Fruit fly (Drosophila melanogaster) whole organism, embryonic: ENCODE measurements around the gene Tim9b.

ENCODE experiments used
- Aef1 ChIP-seq: fragments of 200-800 bp; sonication (Bioruptor generic); IDR thresholded peaks from 3 replicates; pipeline ENCODE4 v1.3.6; 2022; ENCODE audit warnings: missing biosample characterization, missing genetic modification characterization
- Blimp-1 ChIP-seq: fragments of 200-800 bp; sonication (Bioruptor generic); optimal IDR thresholded peaks from 3 replicates; lab custom pipeline; 2018; ENCODE audit warnings: missing biosample characterization, missing genetic modification characterization, mild to moderate bottlenecking, moderate library complexity, missing genetic modification reagents
- CG10321 ChIP-seq: fragments of 200-800 bp; sonication (Bioruptor generic); IDR thresholded peaks from 2 replicates; pipeline ENCODE4 v1.3.6; 2022; ENCODE audit warnings: missing biosample characterization, missing genetic modification characterization
- CG10366 ChIP-seq: fragments of 200-800 bp; sonication (Bioruptor generic); IDR thresholded peaks from 2 replicates; pipeline ENCODE4 v1.3.6; 2022; ENCODE audit warnings: missing biosample characterization, missing genetic modification characterization
- CG13424 ChIP-seq: fragments of 200-800 bp; sonication (Bioruptor generic); optimal IDR thresholded peaks from 2 replicates; lab custom pipeline; 2019; ENCODE audit warnings: missing biosample characterization, mild to moderate bottlenecking, missing genetic modification characterization, moderate library complexity
- CG14965 ChIP-seq: fragments of 200-800 bp; sonication (Bioruptor generic); optimal IDR thresholded peaks from 2 replicates; lab custom pipeline; 2016; ENCODE audit warnings: missing biosample characterization, missing genetic modification characterization, borderline replicate concordance
- CG15696 ChIP-seq: fragments of 200-800 bp; sonication (Bioruptor generic); optimal IDR thresholded peaks from 2 replicates; lab custom pipeline; 2019; ENCODE audit warnings: missing biosample characterization, mild to moderate bottlenecking, missing genetic modification characterization, moderate library complexity
- CG1602 ChIP-seq: fragments of 200-800 bp; sonication (Bioruptor generic); optimal IDR thresholded peaks from 3 replicates; lab custom pipeline; 2016; ENCODE audit warnings: missing biosample characterization, missing genetic modification characterization
- CG16813 ChIP-seq: fragments of 200-800 bp; sonication (Bioruptor generic); IDR thresholded peaks from 3 replicates; pipeline ENCODE4 v1.3.6; 2022; ENCODE audit warnings: missing biosample characterization, missing genetic modification characterization; ENCODE audit not compliant: partially characterized antibody
- CG17912 ChIP-seq: fragments of 200-800 bp; sonication (Bioruptor generic); optimal IDR thresholded peaks from 2 replicates; lab custom pipeline; 2018; ENCODE audit warnings: missing biosample characterization, mild to moderate bottlenecking, missing genetic modification characterization
- CG3281 ChIP-seq: fragments of 200-800 bp; sonication (Bioruptor generic); optimal IDR thresholded peaks from 3 replicates; lab custom pipeline; 2017; ENCODE audit warnings: missing biosample characterization, mild to moderate bottlenecking, missing genetic modification characterization
- CG3838 ChIP-seq: fragments of 200-800 bp; sonication (Bioruptor generic); optimal IDR thresholded peaks from 3 replicates; lab custom pipeline; 2016; ENCODE audit warnings: missing biosample characterization, missing genetic modification characterization
- CG43689 ChIP-seq: fragments of 200-800 bp; sonication (Bioruptor generic); IDR thresholded peaks from 2 replicates; pipeline ENCODE4 v1.3.6; 2022; ENCODE audit warnings: missing biosample characterization, missing genetic modification characterization
- CG4820 ChIP-seq: fragments of 200-800 bp; sonication (Bioruptor generic); optimal IDR thresholded peaks from 3 replicates; lab custom pipeline; 2016; ENCODE audit warnings: missing biosample characterization, missing genetic modification characterization
- CG7372 ChIP-seq: fragments of 200-800 bp; sonication (Bioruptor generic); IDR thresholded peaks from 2 replicates; pipeline ENCODE4 v1.3.6; 2022; ENCODE audit warnings: missing biosample characterization, missing genetic modification characterization
- CG7745 ChIP-seq: fragments of 200-800 bp; sonication (Bioruptor generic); optimal IDR thresholded peaks from 2 replicates; lab custom pipeline; 2018; ENCODE audit warnings: missing biosample characterization, mild to moderate bottlenecking, missing genetic modification characterization, moderate library complexity
- CG7963 ChIP-seq: fragments of 200-800 bp; sonication (Bioruptor generic); IDR thresholded peaks from 3 replicates; pipeline ENCODE4 v1.3.6; 2022; ENCODE audit warnings: missing biosample characterization, missing genetic modification characterization; ENCODE audit not compliant: partially characterized antibody
- CG8290 ChIP-seq, 3 experiments: fragments of 200-800 bp; sonication (Bioruptor generic); optimal IDR thresholded peaks; 2 replicates each; lab custom pipeline; 2016 to 2019; ENCODE audit warnings: missing biosample characterization in 3 of 3, missing genetic modification characterization in 3 of 3, mild to moderate bottlenecking in 2 of 3, moderate library complexity in 1 of 3
- CG8924 ChIP-seq: fragments of 200-800 bp; optimal IDR thresholded peaks from 3 replicates; lab custom pipeline; 2019; ENCODE audit warnings: missing biosample characterization, mild to moderate bottlenecking, missing genetic modification characterization, moderate library complexity
- Dip2 ChIP-seq: fragments of 200-800 bp; sonication (Bioruptor generic); IDR thresholded peaks from 2 replicates; pipeline ENCODE4 v1.3.6; 2022; ENCODE audit warnings: missing biosample characterization, missing genetic modification characterization
- Dref ChIP-seq: fragments of 200-800 bp; sonication (Bioruptor generic); IDR thresholded peaks from 2 replicates; pipeline ENCODE4 v1.3.6; 2022; ENCODE audit warnings: missing biosample characterization, missing genetic modification characterization
- GATAe ChIP-seq: fragments of 200-800 bp; sonication (Bioruptor generic); conservative IDR thresholded peaks from 2 replicates; pipeline ENCODE4 v1.3.6; 2022; ENCODE audit warnings: missing biosample characterization, missing genetic modification characterization
- Hsf ChIP-seq: fragments of 200-800 bp; sonication (Bioruptor generic); optimal IDR thresholded peaks from 3 replicates; lab custom pipeline; 2016; ENCODE audit warnings: missing biosample characterization, missing genetic modification characterization
- Lim3 ChIP-seq: fragments of 200-800 bp; sonication (Bioruptor generic); IDR thresholded peaks from 2 replicates; pipeline ENCODE4 v1.3.6; 2022; ENCODE audit warnings: missing biosample characterization, missing genetic modification characterization
- Med ChIP-seq: fragments of 200-800 bp; sonication (Bioruptor generic); peaks from one replicate; lab custom pipeline; 2016; ENCODE audit warnings: missing biosample characterization, missing genetic modification characterization, mild to moderate bottlenecking, inconsistent platforms, moderate library complexity
- NC2α ChIP-seq: fragments of 200-800 bp; sonication (Bioruptor generic); optimal IDR thresholded peaks from 2 replicates; lab custom pipeline; 2016; ENCODE audit warnings: missing biosample characterization, missing genetic modification characterization
- NFAT ChIP-seq: fragments of 200-800 bp; sonication (Bioruptor generic); IDR thresholded peaks from 2 replicates; pipeline ENCODE4 v1.3.6; 2022; ENCODE audit warnings: missing biosample characterization, missing genetic modification characterization
- NK7.1 ChIP-seq: fragments of 200-800 bp; sonication (Bioruptor generic); optimal IDR thresholded peaks from 3 replicates; lab custom pipeline; 2016; ENCODE audit warnings: missing biosample characterization, missing genetic modification characterization
- Optix ChIP-seq: fragments of 200-800 bp; sonication (Bioruptor generic); IDR thresholded peaks from 3 replicates; pipeline ENCODE4 v1.3.6; 2022; ENCODE audit warnings: missing biosample characterization, missing genetic modification characterization
- Six4 ChIP-seq: fragments of 200-800 bp; sonication (Bioruptor generic); optimal IDR thresholded peaks from 2 replicates; lab custom pipeline; 2016; ENCODE audit warnings: missing biosample characterization, missing genetic modification characterization
- Spps ChIP-seq: fragments of 200-800 bp; sonication (Bioruptor generic); optimal IDR thresholded peaks from 2 replicates; lab custom pipeline; 2018; ENCODE audit warnings: missing biosample characterization, mild to moderate bottlenecking, missing genetic modification characterization
- Trl ChIP-seq, 3 experiments: fragments of >200 bp in 2 of 3; fragments of 200-800 bp in 1 of 3; sonication (Bioruptor generic) in 1 of 3; optimal IDR thresholded peaks; 2 replicates in 1 of 3; 3 replicates in 2 of 3; lab custom pipeline; 2016 to 2017; ENCODE audit warnings: missing biosample characterization in 1 of 3, missing genetic modification characterization in 1 of 3
- btn ChIP-seq: fragments of 200-800 bp; sonication (Bioruptor generic); optimal IDR thresholded peaks from 2 replicates; lab custom pipeline; 2016; ENCODE audit warnings: missing biosample characterization, missing genetic modification characterization
- crp ChIP-seq, 2 experiments: fragments of 200-800 bp; sonication (Bioruptor generic); optimal IDR thresholded peaks; 2 replicates in 1 of 2; 3 replicates in 1 of 2; lab custom pipeline; 2017; ENCODE audit warnings: missing biosample characterization in 2 of 2, missing genetic modification characterization in 2 of 2, mild to moderate bottlenecking in 1 of 2, moderate library complexity in 1 of 2
- dpn ChIP-seq, 2 experiments: fragments of 200-800 bp; sonication (Bioruptor generic); optimal IDR thresholded peaks; 3 replicates each; lab custom pipeline; 2016; ENCODE audit warnings: missing biosample characterization in 2 of 2, missing genetic modification characterization in 2 of 2
- gem ChIP-seq: fragments of 200-800 bp; sonication (Bioruptor generic); optimal IDR thresholded peaks from 2 replicates; lab custom pipeline; 2019; ENCODE audit warnings: missing biosample characterization, mild to moderate bottlenecking, missing genetic modification characterization, moderate library complexity
- grn ChIP-seq: fragments of 200-800 bp; sonication (Bioruptor generic); optimal IDR thresholded peaks from 3 replicates; lab custom pipeline; 2017; ENCODE audit warnings: missing biosample characterization, missing genetic modification characterization
- gsb ChIP-seq: fragments of 200-800 bp; sonication (Bioruptor generic); IDR thresholded peaks from 2 replicates; pipeline ENCODE4 v1.3.6; 2022; ENCODE audit warnings: missing biosample characterization, missing genetic modification characterization
- mam ChIP-seq: fragments of 200-800 bp; sonication (Bioruptor generic); optimal IDR thresholded peaks from 3 replicates; lab custom pipeline; 2016; ENCODE audit warnings: missing biosample characterization, missing genetic modification characterization
- nau ChIP-seq: fragments of 200-800 bp; sonication (Bioruptor generic); optimal IDR thresholded peaks from 3 replicates; lab custom pipeline; 2017; ENCODE audit warnings: missing biosample characterization, mild to moderate bottlenecking, missing genetic modification characterization, missing genetic modification reagents
- nerfin-1 ChIP-seq: fragments of 200-800 bp; sonication (Bioruptor generic); optimal IDR thresholded peaks from 3 replicates; lab custom pipeline; 2019; ENCODE audit warnings: missing biosample characterization, mild to moderate bottlenecking, missing genetic modification characterization, moderate library complexity
- nerfin-2 ChIP-seq: fragments of 200-800 bp; sonication (Bioruptor generic); IDR thresholded peaks from 2 replicates; pipeline ENCODE4 v1.3.6; 2022; ENCODE audit warnings: missing biosample characterization, missing genetic modification characterization; ENCODE audit not compliant: partially characterized antibody
- nmo ChIP-seq: fragments of 200-800 bp; sonication (Bioruptor generic); optimal IDR thresholded peaks from 2 replicates; lab custom pipeline; 2018; ENCODE audit warnings: missing biosample characterization, mild to moderate bottlenecking, missing genetic modification characterization, moderate library complexity
- pita ChIP-seq: fragments of 200-800 bp; sonication (Bioruptor generic); optimal IDR thresholded peaks from 2 replicates; lab custom pipeline; 2017; ENCODE audit warnings: missing biosample characterization, mild to moderate bottlenecking, missing genetic modification characterization
- psq ChIP-seq: fragments of 200-800 bp; sonication (Bioruptor generic); optimal IDR thresholded peaks from 2 replicates; lab custom pipeline; 2017; ENCODE audit warnings: missing biosample characterization, missing genetic modification characterization
- sisA ChIP-seq: fragments of 200-800 bp; sonication (Bioruptor generic); IDR thresholded peaks from 2 replicates; pipeline ENCODE4 v1.3.6; 2022; ENCODE audit warnings: missing biosample characterization, missing genetic modification characterization
- tup ChIP-seq: fragments of 200-800 bp; sonication (Bioruptor generic); optimal IDR thresholded peaks from 2 replicates; lab custom pipeline; 2016; ENCODE audit warnings: missing biosample characterization, mild to moderate bottlenecking, missing genetic modification characterization, moderate library complexity
- wdn ChIP-seq: fragments of 200-800 bp; sonication (Bioruptor generic); IDR thresholded peaks from 2 replicates; pipeline ENCODE4 v1.3.6; 2022; ENCODE audit warnings: missing biosample characterization, missing genetic modification characterization

The Tim9b gene

DNA sequence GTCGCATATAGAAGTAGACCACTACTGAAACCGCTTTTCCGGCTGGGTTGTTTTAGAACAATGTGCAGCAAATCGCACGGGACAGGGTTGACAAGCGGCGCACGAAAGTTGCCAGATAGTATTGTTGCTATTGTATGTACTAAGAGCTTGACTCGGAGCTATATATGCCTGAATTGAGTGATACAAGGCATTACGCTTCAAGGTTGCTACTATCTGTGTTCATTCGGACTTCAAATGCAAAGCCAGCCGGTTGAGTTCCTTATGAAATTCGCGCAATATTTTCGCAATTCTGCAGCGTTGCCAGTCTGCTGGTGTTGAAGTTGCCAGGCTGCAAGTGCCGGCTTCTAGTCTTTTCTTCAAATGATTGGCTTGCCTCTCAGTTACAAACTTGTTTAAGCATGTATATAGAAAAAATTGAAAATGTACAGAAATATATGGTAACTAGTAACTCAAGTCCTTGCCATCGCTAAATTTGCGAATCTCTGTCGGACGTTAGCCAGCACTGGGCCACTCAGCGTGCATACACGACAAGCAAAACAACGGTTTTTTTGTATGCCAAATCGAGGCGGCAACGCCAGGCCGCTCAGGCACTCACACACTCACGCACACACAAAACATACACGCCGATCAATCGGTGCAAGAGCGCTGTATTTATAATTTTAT is 33.6 kb upstream of the Tim9b start, which contains the start of the genes Ranbp21 and Elys (continued):
- TF ChIP-seq CG8924 (peak; percentile 21), CG10366 (GFP tag; lab: Robert Waterston, UW) (peak; percentile 55), sisA (GFP tag; lab: Robert Waterston, UW) (peak; percentile 66), Optix (GFP tag; lab: Robert Waterston, UW) (peak; percentile 57; the same call in 2 of the 3 replicates), gem (no peak), CG43689 (GFP tag; lab: Robert Waterston, UW) (no peak; the same call in 1 of the 2 replicates), CG8290 (GFP tag; optimal IDR thresholded peaks at IDR 0.05; lab: Kevin White, UChicago) (no peak), CG8290 (tag; optimal IDR thresholded peaks at IDR 0.05; lab: Kevin White, UChicago) (peak in 1 of 2 experiments; percentile 27), NFAT (GFP tag; lab: Robert Waterston, UW) (0 out of 2 replicates have a peak, but pooled peaks have one; percentile 15), Spps (tag; lab: Kevin White, UChicago) (no peak), CG3281 (GFP tag; lab: Kevin White, UChicago) (no peak), Med (GFP tag; lab: Kevin White, UChicago) (peak; percentile 91), CG4820 (GFP tag; lab: Kevin White, UChicago) (peak; percentile 16), Aef1 (GFP tag; lab: Robert Waterston, UW) (peak; percentile 55), grn (no peak), crp (GFP tag; optimal IDR thresholded peaks at IDR 0.05; lab: Kevin White, UChicago) (peak in 1 of 2 experiments; percentile 38), CG13424 (tag; lab: Kevin White, UChicago) (peak; percentile 36), psq (GFP tag; lab: Kevin White, UChicago) (no peak), pita (GFP tag; lab: Kevin White, UChicago) (no peak), CG7372 (GFP tag; lab: Robert Waterston, UW) (peak; percentile 32; the same call in 1 of the 2 replicates), CG7745 (tag; lab: Kevin White, UChicago) (no peak), CG7963 (GFP tag; lab: Robert Waterston, UW) (no peak), CG1602 (GFP tag; lab: Kevin White, UChicago) (peak; percentile 50), CG17912 (GFP tag; lab: Kevin White, UChicago) (no peak), NC2α (no peak), tup (peak; percentile 33), Lim3 (GFP tag; lab: Robert Waterston, UW) (no peak), Blimp-1 (GFP tag; lab: Kevin White, UChicago) (no peak), nerfin-1 (tag; lab: Kevin White, UChicago) (no peak), CG10321 (GFP tag; lab: Robert Waterston, UW) (no peak), CG16813 (GFP tag; lab: Robert Waterston, UW) (0 out of 3 replicates have a peak, but pooled peaks have one; percentile 56), Hsf (peak; percentile 69), wdn (GFP tag; lab: Robert Waterston, UW) (0 out of 2 replicates have a peak, but pooled peaks have one; percentile 14), CG15696 (tag; lab: Kevin White, UChicago) (no peak), NK7.1 (peak; percentile 36), nmo (peak; percentile 72), Trl (optimal IDR thresholded peaks at IDR 0.05; lab: Kevin White, UChicago) (peak in 1 of 2 experiments; percentile 25), Trl (GFP tag; optimal IDR thresholded peaks at IDR 0.05; lab: Kevin White, UChicago) (peak; percentile 44), nau (GFP tag; lab: Kevin White, UChicago) (no peak), GATAe (GFP tag; lab: Robert Waterston, UW) (no peak), Dref (peak; percentile 33), gsb (no peak), CG14965 (GFP tag; lab: Kevin White, UChicago) (no peak), btn (peak; percentile 5), nerfin-2 (GFP tag; lab: Robert Waterston, UW) (no peak), dpn (GFP tag; optimal IDR thresholded peaks at IDR 0.05; lab: Kevin White, UChicago) (peak; percentile 69 to 70), mam (GFP tag; lab: Kevin White, UChicago) (peak; percentile 66), Dip2 (GFP tag; lab: Robert Waterston, UW) (no peak), Six4 (GFP tag; lab: Kevin White, UChicago) (peak; percentile 16), CG3838 (GFP tag; lab: Kevin White, UChicago) (no peak)
